Worm (Caenorhabditis elegans) whole organism, L4 larva: ENCODE measurements around the gene cyp-31A3.
A peak's percentile ranks its signal among the peaks of the same experiment; 100 is the strongest.
"Not testable (repeated sequence)": the region's sequence is repeated elsewhere in the genome, so short reads cannot be mapped to it uniquely, and the experiment has no call there.

Source experiments
- F37D6.2 ChIP-seq: sonication (generic microtip); optimal IDR thresholded peaks from 2 replicates; lab custom pipeline; 2016; ENCODE audit warnings: mild to moderate bottlenecking, missing genetic modification characterization, missing compliant biosample characterization
- F44E2.7 ChIP-seq: fragments of 200-800 bp; sonication (Bioruptor generic); IDR thresholded peaks from 2 replicates; pipeline ENCODE4 v2.1.2; 2022; ENCODE audit warnings: missing genetic modification characterization, missing compliant biosample characterization
- Y105C5A.15 ChIP-seq: fragments of 200-800 bp; sonication (Bioruptor generic); IDR thresholded peaks from 2 replicates; pipeline ENCODE4 v1.3.6; 2022; ENCODE audit warnings: missing genetic modification characterization, missing compliant biosample characterization
- Y48G9A.11 ChIP-seq: fragments of 200-800 bp; sonication (Bioruptor generic); IDR thresholded peaks from 2 replicates; pipeline ENCODE4 v1.3.6; 2022; ENCODE audit warnings: missing genetic modification reagents, missing genetic modification characterization, missing compliant biosample characterization
- Y75B8A.6 ChIP-seq: fragments of 200-800 bp; sonication (Bioruptor generic); IDR thresholded peaks from 2 replicates; pipeline ENCODE4 v1.3.6; 2022; ENCODE audit warnings: missing genetic modification reagents, missing genetic modification characterization, missing compliant biosample characterization
- ZK337.2 ChIP-seq: fragments of 200-800 bp; sonication (Bioruptor generic); IDR thresholded peaks from 2 replicates; pipeline ENCODE4 v1.3.6; 2022; ENCODE audit warnings: missing genetic modification reagents, missing genetic modification characterization, missing compliant biosample characterization
- ZK546.5 ChIP-seq, 2 experiments: sonication (generic microtip); optimal IDR thresholded peaks; 2 replicates each; lab custom pipeline; 2017; ENCODE audit warnings: missing biosample characterization in 2 of 2, missing genetic modification characterization in 2 of 2
- arid-1 ChIP-seq: fragments of 200-800 bp; sonication (Bioruptor generic); conservative IDR thresholded peaks from 2 replicates; pipeline ENCODE4 v1.3.6; 2022; ENCODE audit warnings: missing genetic modification reagents, missing genetic modification characterization, missing compliant biosample characterization
- ceh-20 ChIP-seq: fragments of 200-800 bp; sonication (Bioruptor generic); IDR thresholded peaks from 2 replicates; pipeline ENCODE4 v1.3.6; 2022; ENCODE audit warnings: missing genetic modification reagents, missing genetic modification characterization, missing compliant biosample characterization
- ceh-44 ChIP-seq: fragments of 200-800 bp; sonication (Bioruptor generic); IDR thresholded peaks from 2 replicates; pipeline ENCODE4 v1.3.6; 2022; ENCODE audit warnings: missing genetic modification reagents, missing genetic modification characterization, missing compliant biosample characterization
- ceh-82 ChIP-seq: sonication (generic microtip); optimal IDR thresholded peaks from 2 replicates; lab custom pipeline; 2017; ENCODE audit warnings: missing biosample characterization, missing genetic modification characterization
- ctbp-1 ChIP-seq: fragments of 200-800 bp; sonication (Bioruptor generic); IDR thresholded peaks from 2 replicates; pipeline ENCODE4 v1.3.6; 2022; ENCODE audit warnings: missing genetic modification reagents, missing genetic modification characterization, missing compliant biosample characterization
- daf-8 ChIP-seq: fragments of 200-800 bp; sonication (Bioruptor generic); IDR thresholded peaks from 2 replicates; pipeline ENCODE4 v1.3.6; 2022; ENCODE audit warnings: missing genetic modification characterization, missing compliant biosample characterization
- dmd-8 ChIP-seq: fragments of 200-800 bp; sonication (Bioruptor generic); IDR thresholded peaks from 2 replicates; pipeline ENCODE4 v1.3.6; 2022; ENCODE audit warnings: missing genetic modification characterization, missing compliant biosample characterization
- dmd-9 ChIP-seq: fragments of 200-800 bp; sonication (Bioruptor generic); IDR thresholded peaks from 2 replicates; pipeline ENCODE4 v1.3.6; 2022; ENCODE audit warnings: missing genetic modification reagents, missing genetic modification characterization, missing compliant biosample characterization
- dpl-1 ChIP-seq: fragments of 150-350 bp; optimal IDR thresholded peaks from 2 replicates; lab custom pipeline; 2014; ENCODE audit warnings: missing biosample characterization, missing genetic modification reagents, missing genetic modification characterization
- dve-1 ChIP-seq: sonication (generic microtip); optimal IDR thresholded peaks from 2 replicates; lab custom pipeline; 2017; ENCODE audit warnings: antibody characterized with exemption, mild to moderate bottlenecking, missing genetic modification characterization, missing compliant biosample characterization; ENCODE audit not compliant: insufficient read depth
- egl-43 ChIP-seq: fragments of 200-800 bp; sonication (Bioruptor generic); IDR thresholded peaks from 2 replicates; pipeline ENCODE4 v1.3.6; 2022; ENCODE audit warnings: missing genetic modification reagents, missing genetic modification characterization, missing compliant biosample characterization
- hlh-11 ChIP-seq: fragments of 200-800 bp; sonication (Bioruptor generic); optimal IDR thresholded peaks from 2 replicates; lab custom pipeline; 2018; ENCODE audit warnings: mild to moderate bottlenecking, missing genetic modification characterization, missing compliant biosample characterization
- hmg-1.1 ChIP-seq: fragments of 200-800 bp; sonication (Bioruptor generic); IDR thresholded peaks from 2 replicates; pipeline ENCODE4 v1.3.6; 2022; ENCODE audit warnings: missing genetic modification reagents, missing genetic modification characterization, missing compliant biosample characterization
- jun-1 ChIP-seq: fragments of 150-350 bp; optimal IDR thresholded peaks from 2 replicates; lab custom pipeline; 2014; ENCODE audit warnings: missing biosample characterization, missing genetic modification reagents, missing genetic modification characterization
- lim-7 ChIP-seq: fragments of 200-800 bp; sonication (Bioruptor generic); IDR thresholded peaks from 2 replicates; pipeline ENCODE4 v1.3.6; 2022; ENCODE audit warnings: missing genetic modification characterization, missing compliant biosample characterization
- lin-15B ChIP-seq: fragments of 150-350 bp; sonication (generic microtip); optimal IDR thresholded peaks from 3 replicates; lab custom pipeline; 2014; ENCODE audit warnings: missing biosample characterization, missing genetic modification characterization
- lin-29 ChIP-seq: fragments of 200-800 bp; sonication (Bioruptor generic); IDR thresholded peaks from 2 replicates; pipeline ENCODE4 v1.3.6; 2022; ENCODE audit warnings: missing genetic modification reagents, missing genetic modification characterization, missing compliant biosample characterization
- lin-38 ChIP-seq: fragments of 200-800 bp; sonication (Bioruptor generic); IDR thresholded peaks from 2 replicates; pipeline ENCODE4 v1.3.6; 2022; ENCODE audit warnings: missing genetic modification reagents, missing genetic modification characterization, missing compliant biosample characterization
- lsy-2 ChIP-seq, 2 experiments: fragments of 150-350 bp in 1 of 2; sonication (generic microtip) in 1 of 2; optimal IDR thresholded peaks; 2 replicates each; lab custom pipeline; 2014 to 2017; ENCODE audit warnings: missing biosample characterization in 2 of 2, missing genetic modification characterization in 2 of 2
- madf-5 ChIP-seq, 2 experiments: fragments of 200-800 bp; sonication (Bioruptor generic); IDR thresholded peaks; 2 replicates each; pipeline ENCODE4 v1.3.6; 2022; ENCODE audit warnings: missing compliant biosample characterization in 2 of 2, missing genetic modification characterization in 2 of 2
- madf-9 ChIP-seq: fragments of 200-800 bp; sonication (Bioruptor generic); conservative IDR thresholded peaks from 2 replicates; pipeline ENCODE4 v1.3.6; 2022; ENCODE audit warnings: missing genetic modification reagents, missing genetic modification characterization, missing compliant biosample characterization
- mxl-3 ChIP-seq: fragments of 200-800 bp; sonication (Bioruptor generic); optimal IDR thresholded peaks from 2 replicates; lab custom pipeline; 2018; ENCODE audit warnings: mild to moderate bottlenecking, missing genetic modification characterization, missing compliant biosample characterization
- nhr-102 ChIP-seq: sonication (generic microtip); optimal IDR thresholded peaks from 2 replicates; lab custom pipeline; 2016; ENCODE audit warnings: mild to moderate bottlenecking, missing genetic modification characterization, moderate library complexity, missing compliant biosample characterization
- nhr-41 ChIP-seq: fragments of 200-800 bp; sonication (Bioruptor generic); IDR thresholded peaks from 2 replicates; pipeline ENCODE4 v1.3.6; 2022; ENCODE audit warnings: missing genetic modification reagents, missing genetic modification characterization, missing compliant biosample characterization
- nhr-42 ChIP-seq: fragments of 200-800 bp; sonication (Bioruptor generic); IDR thresholded peaks from 2 replicates; pipeline ENCODE4 v1.3.6; 2022; ENCODE audit warnings: missing genetic modification characterization, missing compliant biosample characterization
- pha-4 ChIP-seq, 2 experiments: fragments of 150-350 bp in 1 of 2; fragments of 200-800 bp in 1 of 2; sonication (Bioruptor generic) in 1 of 2; IDR thresholded peaks in 1 of 2; optimal IDR thresholded peaks in 1 of 2; 2 replicates each; pipeline versions ENCODE4 v1.3.6 to Lab custom; 2014 to 2022; ENCODE audit warnings: missing genetic modification characterization in 2 of 2, missing genetic modification reagents in 2 of 2, missing biosample characterization in 1 of 2, missing compliant biosample characterization in 1 of 2
- php-3 ChIP-seq: fragments of 200-800 bp; sonication (Bioruptor generic); IDR thresholded peaks from 2 replicates; pipeline ENCODE4 v1.3.6; 2022; ENCODE audit warnings: missing genetic modification reagents, missing genetic modification characterization, missing compliant biosample characterization
- rbr-2 ChIP-seq: sonication (generic microtip); optimal IDR thresholded peaks from 2 replicates; lab custom pipeline; 2016; ENCODE audit warnings: missing genotype, missing genetic modification characterization, missing compliant biosample characterization
- spr-1 ChIP-seq: sonication (generic microtip); optimal IDR thresholded peaks from 2 replicates; lab custom pipeline; 2016; ENCODE audit warnings: mild to moderate bottlenecking, missing genetic modification characterization, missing compliant biosample characterization
- tra-1 ChIP-seq: fragments of 200-800 bp; sonication (Bioruptor generic); IDR thresholded peaks from 2 replicates; pipeline ENCODE4 v1.3.6; 2022; ENCODE audit warnings: missing genetic modification reagents, missing genetic modification characterization, missing compliant biosample characterization
- unc-62 ChIP-seq, 3 experiments: fragments of 150-350 bp in 1 of 3; sonication (generic microtip); optimal IDR thresholded peaks in 2 of 3; peaks in 1 of 3; 1 replicate in 1 of 3; 2 replicates in 2 of 3; lab custom pipeline; 2014 to 2017; ENCODE audit warnings: missing biosample characterization in 3 of 3, missing genetic modification characterization in 3 of 3, missing genetic modification reagents in 3 of 3, missing genotype in 1 of 3
- zfp-3 ChIP-seq: fragments of 200-800 bp; sonication (Bioruptor generic); conservative IDR thresholded peaks from 2 replicates; pipeline ENCODE4 v1.3.6; 2022; ENCODE audit warnings: missing genetic modification reagents, missing genetic modification characterization, missing compliant biosample characterization
- zip-11 ChIP-seq: fragments of 200-800 bp; sonication (Bioruptor generic); IDR thresholded peaks from 2 replicates; pipeline ENCODE4 v1.3.6; 2022; ENCODE audit warnings: missing genetic modification characterization, missing compliant biosample characterization
- zip-2 ChIP-seq: fragments of 150-350 bp; optimal IDR thresholded peaks from 2 replicates; lab custom pipeline; 2014; ENCODE audit warnings: missing biosample characterization, missing genetic modification characterization

The cyp-31A3 gene

DNA sequence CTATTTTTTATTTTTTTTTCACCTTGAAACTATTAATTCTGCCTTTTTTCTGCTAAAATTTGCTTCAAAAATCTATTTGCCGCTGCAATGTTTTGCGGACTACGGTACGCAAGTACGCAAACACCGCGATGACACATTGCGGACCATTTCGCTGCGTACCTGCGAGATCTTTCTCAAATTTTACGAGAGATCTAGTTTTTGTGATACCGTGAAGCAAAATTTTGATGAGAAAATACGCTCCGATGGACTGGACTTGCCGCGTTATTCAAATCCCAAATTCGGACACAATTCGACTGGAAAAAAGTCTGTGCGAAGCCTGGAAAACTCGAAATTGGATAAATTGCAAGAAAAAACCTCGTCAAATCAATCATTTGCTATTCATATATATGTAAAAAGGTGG lies 40.3 kb upstream of the cyp-31A3 start (continued):
- TF ChIP-seq Y48G9A.11 (GFP tag; lab: Robert Waterston, UW), result peak; percentile 75
- TF ChIP-seq Y75B8A.6 (GFP tag; lab: Robert Waterston, UW), result peak; percentile 91
- TF ChIP-seq pha-4 (GFP tag; IDR thresholded peaks at IDR 0.05; lab: Robert Waterston, UW), result peak; percentile 93
- TF ChIP-seq pha-4 (tag; optimal IDR thresholded peaks at IDR 0.05; lab: Kevin White, UChicago), result not testable (repeated sequence)
- peak; percentile 95 for TF ChIP-seq egl-43 (GFP tag; lab: Robert Waterston, UW)
- peak; percentile 94 for TF ChIP-seq tra-1 (GFP tag; lab: Robert Waterston, UW)
- peak; percentile 24 for TF ChIP-seq mxl-3 (GFP tag; lab: Kevin White, UChicago)
- TF ChIP-seq lsy-2 (tag; optimal IDR thresholded peaks at IDR 0.05; lab: Kevin White, UChicago), result peak; percentile 65 to 88
- peak; percentile 28 for TF ChIP-seq nhr-102 (tag; lab: Kevin White, UChicago)
- TF ChIP-seq madf-9, result peak; percentile 95
- peak; percentile 74; the same call in 1 of the 2 replicates for TF ChIP-seq daf-8 (GFP tag; lab: Robert Waterston, UW)
- TF ChIP-seq php-3, result peak; percentile 95
- peak; percentile 10 for TF ChIP-seq dpl-1 (GFP tag; lab: Kevin White, UChicago)
- peak; percentile 14 for TF ChIP-seq spr-1 (tag; lab: Kevin White, UChicago)
- TF ChIP-seq lin-29, result peak; percentile 98
- TF ChIP-seq nhr-42 (GFP tag; lab: Robert Waterston, UW), result peak; percentile 99
- peak; percentile 98 for TF ChIP-seq ceh-20 (GFP tag; lab: Robert Waterston, UW)
- TF ChIP-seq nhr-41, result peak; percentile 59; the same call in 1 of the 2 replicates
- peak; percentile 95 for TF ChIP-seq ZK337.2 (GFP tag; lab: Robert Waterston, UW)
- TF ChIP-seq ctbp-1 (GFP tag; lab: Robert Waterston, UW), result peak; percentile 96
- peak in 1 of 2 experiments; percentile 96; a peak in 2 of 4 replicates for TF ChIP-seq madf-5 (GFP tag; IDR thresholded peaks at IDR 0.05; lab: Robert Waterston, UW)
- peak; percentile 97 for TF ChIP-seq zfp-3 (GFP tag; lab: Robert Waterston, UW)

DNA sequence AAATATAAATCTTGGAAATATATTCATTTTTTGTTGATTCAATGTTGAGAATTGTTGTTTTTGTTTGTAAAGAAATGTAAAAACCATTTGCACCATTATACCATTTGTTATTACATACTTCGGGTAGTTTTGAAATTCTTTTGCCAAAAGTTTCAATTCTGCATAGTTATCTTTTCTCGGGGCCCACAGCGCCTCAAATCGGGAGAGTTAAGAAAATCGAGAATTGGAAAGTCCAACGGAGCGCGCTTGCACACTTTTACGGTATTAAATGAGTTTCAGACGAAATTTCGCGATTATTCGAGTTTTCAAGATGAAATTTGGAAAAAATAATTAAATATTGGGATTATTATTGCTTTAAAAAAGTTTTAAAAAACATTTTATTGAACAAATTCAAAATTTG lies 39.6 kb upstream of the cyp-31A3 start:
- TF ChIP-seq lin-38, result peak; percentile 72

DNA sequence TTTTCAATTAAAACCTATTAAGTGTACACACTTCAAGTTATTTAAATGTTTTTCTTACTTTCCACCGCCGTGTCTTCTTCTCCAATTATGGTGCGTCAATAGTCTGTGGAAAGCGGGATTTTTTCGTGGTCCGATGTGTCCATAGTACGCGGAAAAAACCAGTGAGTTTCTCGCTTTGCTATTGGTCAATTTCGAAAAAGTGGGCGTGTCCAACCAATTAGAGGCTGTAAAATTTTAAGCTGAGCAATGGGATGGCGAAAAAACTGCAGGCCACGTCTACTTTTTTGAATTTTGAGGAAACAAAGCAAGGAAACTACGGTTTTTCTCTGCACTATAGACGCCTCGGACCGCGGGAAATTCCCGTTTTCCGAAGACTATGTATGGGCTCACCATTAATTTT lies 37.2 kb upstream of the cyp-31A3 start:
- TF ChIP-seq unc-62 (GFP tag; optimal IDR thresholded peaks at IDR 0.05 in 1 of 2; lab: Kevin White, UChicago), result peak in 1 of 2 experiments; percentile 61
- TF ChIP-seq unc-62 (tag; optimal IDR thresholded peaks at IDR 0.05; lab: Kevin White, UChicago), result no peak
- TF ChIP-seq madf-5 (GFP tag; IDR thresholded peaks at IDR 0.05; lab: Robert Waterston, UW), result no peak

DNA sequence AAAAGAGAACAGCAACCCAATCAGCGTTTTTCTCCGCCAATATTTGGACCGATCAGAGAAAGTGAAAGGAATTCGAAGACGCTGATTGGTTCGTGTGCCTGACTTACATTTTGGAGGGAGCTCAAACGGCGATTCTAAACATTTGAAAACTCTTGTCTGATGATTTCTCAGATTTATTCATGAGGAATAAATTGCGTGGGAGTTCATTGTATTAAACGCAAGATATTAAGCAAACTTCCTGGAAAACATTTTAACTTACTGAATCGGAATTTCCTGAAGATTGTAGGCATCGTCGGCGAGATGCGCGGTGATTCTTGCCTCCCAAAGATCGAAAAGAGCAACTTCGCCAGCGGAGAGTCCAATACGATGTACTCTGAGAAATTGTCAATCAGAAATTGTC lies 36.3 kb upstream of the cyp-31A3 start, which contains the start of gene K08F11.1:
TSS of gene K08F11.1 (plus strand) at position 301 of the 400 bp plus-strand sequence.
- TF ChIP-seq ceh-82, result no peak

DNA sequence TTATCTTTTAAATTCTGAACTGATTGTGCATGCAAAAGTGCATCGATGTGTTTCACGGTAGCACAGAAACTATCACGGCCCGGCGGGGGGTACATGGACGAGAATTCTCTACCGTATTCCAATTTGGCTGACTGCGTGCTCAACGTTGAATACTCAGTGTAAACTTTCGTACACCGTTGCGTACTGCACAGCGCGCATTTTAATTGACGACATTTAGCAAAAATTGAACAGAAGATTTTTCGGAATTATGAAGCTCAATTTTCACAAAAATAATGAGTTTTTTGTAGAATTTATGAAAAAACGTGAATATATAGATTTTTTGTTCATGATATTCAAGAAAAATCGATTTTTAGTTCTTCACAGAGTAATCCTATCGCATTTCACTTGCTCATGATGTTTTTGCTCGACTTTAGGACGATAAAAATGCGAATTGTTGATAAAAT lies 35.4 kb upstream of the cyp-31A3 start:
- TF ChIP-seq hmg-1.1 (GFP tag; lab: Robert Waterston, UW) (peak; percentile 100), F44E2.7 (peak; percentile 92), lim-7 (GFP tag; lab: Robert Waterston, UW) (peak; percentile 65; the same call in 1 of the 2 replicates), dmd-9 (peak; percentile 100), arid-1 (GFP tag; lab: Robert Waterston, UW) (peak; percentile 98), lin-29 (peak; percentile 100), dve-1 (tag; lab: Kevin White, UChicago) (peak; percentile 62), ZK546.5 (tag; optimal IDR thresholded peaks at IDR 0.05; lab: Kevin White, UChicago) (peak in 1 of 2 experiments; percentile 38), Y48G9A.11 (GFP tag; lab: Robert Waterston, UW) (peak; percentile 96), egl-43 (GFP tag; lab: Robert Waterston, UW) (peak; percentile 99), jun-1 (tag; lab: Kevin White, UChicago) (peak; percentile 1), lin-15B (tag; lab: Kevin White, UChicago) (peak; percentile 13), daf-8 (GFP tag; lab: Robert Waterston, UW) (peak; percentile 100), F37D6.2 (tag; lab: Kevin White, UChicago) (peak; percentile 91), zip-2 (tag; lab: Kevin White, UChicago) (peak; percentile 27), hlh-11 (tag; lab: Kevin White, UChicago) (peak; percentile 86), Y105C5A.15 (GFP tag; lab: Robert Waterston, UW) (peak; percentile 93; the same call in 1 of the 2 replicates), rbr-2 (tag; lab: Kevin White, UChicago) (peak; percentile 96), lsy-2 (tag; optimal IDR thresholded peaks at IDR 0.05; lab: Kevin White, UChicago) (peak; percentile 96 to 97), ceh-44 (peak; percentile 99), ceh-20 (GFP tag; lab: Robert Waterston, UW) (peak; percentile 100), dmd-8 (GFP tag; lab: Robert Waterston, UW) (peak; percentile 81), zip-11 (GFP tag; lab: Robert Waterston, UW) (0 out of 2 replicates have a peak, but pooled peaks have one; percentile 72)
